Fruit fly (Drosophila melanogaster) whole organism, embryonic: Measurements from ENCODE around the gene CG18233.

Source experiments
- Ada2b ChIP-seq: fragments of 200-800 bp; sonication (Bioruptor generic); IDR thresholded peaks from 2 replicates; pipeline ENCODE4 v1.3.6; 2022; ENCODE audit warnings: missing biosample characterization, missing genetic modification characterization
- B-H1 ChIP-seq: fragments of 200-800 bp; sonication (Bioruptor generic); IDR thresholded peaks from 3 replicates; pipeline ENCODE4 v1.3.6; 2022; ENCODE audit warnings: missing biosample characterization, missing genetic modification characterization
- B-H2 ChIP-seq: fragments of 200-800 bp; sonication (Bioruptor generic); optimal IDR thresholded peaks from 2 replicates; lab custom pipeline; 2018; ENCODE audit warnings: missing biosample characterization, mild to moderate bottlenecking, missing genetic modification characterization
- BEAF-32 ChIP-seq: fragments of 200-800 bp; sonication (Bioruptor generic); optimal IDR thresholded peaks from 3 replicates; lab custom pipeline; 2017; ENCODE audit warnings: missing biosample characterization, missing genetic modification characterization, mild to moderate bottlenecking, moderate library complexity, missing genetic modification reagents
- CG10543 ChIP-seq: fragments of 200-800 bp; sonication (Bioruptor generic); optimal IDR thresholded peaks from 3 replicates; lab custom pipeline; 2017; ENCODE audit warnings: missing biosample characterization, mild to moderate bottlenecking, missing genetic modification characterization, moderate library complexity
- CG11247 ChIP-seq: fragments of 200-800 bp; sonication (Bioruptor generic); IDR thresholded peaks from 2 replicates; pipeline ENCODE4 v1.3.6; 2022; ENCODE audit warnings: missing biosample characterization, missing genetic modification characterization
- CG11504 ChIP-seq: fragments of 200-800 bp; sonication (Bioruptor generic); optimal IDR thresholded peaks from 3 replicates; lab custom pipeline; 2019; ENCODE audit warnings: missing biosample characterization, mild to moderate bottlenecking, missing genetic modification characterization, moderate library complexity
- CG11723 ChIP-seq: fragments of 200-800 bp; sonication (Bioruptor generic); optimal IDR thresholded peaks from 2 replicates; lab custom pipeline; 2017; ENCODE audit warnings: missing biosample characterization, mild to moderate bottlenecking, missing genetic modification characterization
- CG12155 ChIP-seq: fragments of 200-800 bp; sonication (Bioruptor generic); optimal IDR thresholded peaks from 3 replicates; lab custom pipeline; 2016; ENCODE audit warnings: missing biosample characterization, missing genetic modification characterization
- CG12942 ChIP-seq: fragments of 200-800 bp; sonication (Bioruptor generic); optimal IDR thresholded peaks from 3 replicates; lab custom pipeline; 2016; ENCODE audit warnings: missing biosample characterization, missing genetic modification characterization
- CG13775 ChIP-seq: fragments of 200-800 bp; sonication (Bioruptor generic); optimal IDR thresholded peaks from 3 replicates; lab custom pipeline; 2017; ENCODE audit warnings: missing biosample characterization, mild to moderate bottlenecking, missing genetic modification characterization
- CG14441 ChIP-seq: fragments of 200-800 bp; sonication (Bioruptor generic); IDR thresholded peaks from 2 replicates; pipeline ENCODE4 v1.3.6; 2022; ENCODE audit warnings: missing biosample characterization, missing genetic modification characterization
- CG15514 ChIP-seq: fragments of 200-800 bp; sonication (Bioruptor generic); optimal IDR thresholded peaks from 3 replicates; lab custom pipeline; 2017; ENCODE audit warnings: missing biosample characterization, missing genetic modification characterization, mild to moderate bottlenecking, moderate library complexity, missing genetic modification reagents
- CG17829 ChIP-seq: fragments of 200-800 bp; optimal IDR thresholded peaks from 2 replicates; lab custom pipeline; 2019; ENCODE audit warnings: missing biosample characterization, mild to moderate bottlenecking, missing genetic modification characterization, moderate library complexity
- CG18011 ChIP-seq: fragments of 200-800 bp; sonication (Bioruptor generic); optimal IDR thresholded peaks from 2 replicates; lab custom pipeline; 2017; ENCODE audit warnings: missing biosample characterization, missing genetic modification characterization, mild to moderate bottlenecking, moderate library complexity, missing genotype
- CG18599 ChIP-seq: fragments of 200-800 bp; sonication (Bioruptor generic); optimal IDR thresholded peaks from 3 replicates; lab custom pipeline; 2017; ENCODE audit warnings: missing biosample characterization, missing genetic modification characterization, mild to moderate bottlenecking, moderate library complexity, missing genetic modification reagents
- CG2116 ChIP-seq: fragments of 200-800 bp; sonication (Bioruptor generic); optimal IDR thresholded peaks from 3 replicates; lab custom pipeline; 2018; ENCODE audit warnings: missing biosample characterization, mild to moderate bottlenecking, missing genetic modification characterization
- CG2889 ChIP-seq: fragments of 200-800 bp; sonication (Bioruptor generic); IDR thresholded peaks from 3 replicates; pipeline ENCODE4 v1.3.6; 2022; ENCODE audit warnings: missing biosample characterization, missing genetic modification characterization
- CG3995 ChIP-seq: fragments of 200-800 bp; sonication (Bioruptor generic); optimal IDR thresholded peaks from 3 replicates; lab custom pipeline; 2016; ENCODE audit warnings: missing biosample characterization, missing genetic modification characterization
- CG4854 ChIP-seq: fragments of 200-800 bp; sonication (Bioruptor generic); optimal IDR thresholded peaks from 2 replicates; lab custom pipeline; 2016; ENCODE audit warnings: missing biosample characterization, missing genetic modification characterization, inconsistent platforms
- CG6765 ChIP-seq: fragments of 200-800 bp; sonication (Bioruptor generic); optimal IDR thresholded peaks from 3 replicates; lab custom pipeline; 2017; ENCODE audit warnings: missing biosample characterization, mild to moderate bottlenecking, missing genetic modification characterization
- CG7271 ChIP-seq: fragments of 200-800 bp; sonication (Bioruptor generic); optimal IDR thresholded peaks from 2 replicates; lab custom pipeline; 2018; ENCODE audit warnings: missing biosample characterization, mild to moderate bottlenecking, missing genetic modification characterization, moderate library complexity
- CG7745 ChIP-seq: fragments of 200-800 bp; sonication (Bioruptor generic); optimal IDR thresholded peaks from 2 replicates; lab custom pipeline; 2018; ENCODE audit warnings: missing biosample characterization, mild to moderate bottlenecking, missing genetic modification characterization, moderate library complexity
- Dfd ChIP-seq, 2 experiments: fragments of >200 bp; optimal IDR thresholded peaks; 2 replicates each; lab custom pipeline; 2017; ENCODE audit warnings: missing biosample characterization in 2 of 2, missing genetic modification characterization in 2 of 2
- ERR ChIP-seq: fragments of 200-800 bp; sonication (Bioruptor generic); optimal IDR thresholded peaks from 2 replicates; lab custom pipeline; 2016; ENCODE audit warnings: missing biosample characterization, missing genetic modification characterization
- GATAe ChIP-seq: fragments of 200-800 bp; sonication (Bioruptor generic); conservative IDR thresholded peaks from 2 replicates; pipeline ENCODE4 v1.3.6; 2022; ENCODE audit warnings: missing biosample characterization, missing genetic modification characterization
- HmgZ ChIP-seq: fragments of 200-800 bp; sonication (Bioruptor generic); optimal IDR thresholded peaks from 2 replicates; lab custom pipeline; 2018; ENCODE audit warnings: missing biosample characterization, mild to moderate bottlenecking, missing genetic modification characterization
- Hmr ChIP-seq: fragments of 200-800 bp; sonication (Bioruptor generic); optimal IDR thresholded peaks from 3 replicates; lab custom pipeline; 2017; ENCODE audit warnings: mild to moderate bottlenecking, missing biosample characterization, missing genetic modification reagents, missing genetic modification characterization
- Hr78 ChIP-seq, 2 experiments: fragments of 200-800 bp in 1 of 2; fragments of >200 bp in 1 of 2; sonication (Bioruptor generic) in 1 of 2; optimal IDR thresholded peaks; 2 replicates each; lab custom pipeline; 2017 to 2019; ENCODE audit warnings: missing biosample characterization in 2 of 2, missing genetic modification characterization in 2 of 2, mild to moderate bottlenecking in 1 of 2, moderate library complexity in 1 of 2
- Jarid2 ChIP-seq: fragments of 200-800 bp; sonication (Bioruptor generic); optimal IDR thresholded peaks from 3 replicates; lab custom pipeline; 2017; ENCODE audit warnings: mild to moderate bottlenecking, missing biosample characterization, missing genetic modification reagents, missing genetic modification characterization
- Med ChIP-seq: fragments of 200-800 bp; sonication (Bioruptor generic); peaks from one replicate; lab custom pipeline; 2016; ENCODE audit warnings: missing biosample characterization, missing genetic modification characterization, mild to moderate bottlenecking, inconsistent platforms, moderate library complexity
- Opbp ChIP-seq: fragments of 200-800 bp; sonication (Bioruptor generic); IDR thresholded peaks from 3 replicates; pipeline ENCODE4 v1.3.6; 2022; ENCODE audit warnings: missing biosample characterization, missing genetic modification characterization; ENCODE audit not compliant: partially characterized antibody
- Optix ChIP-seq: fragments of 200-800 bp; sonication (Bioruptor generic); IDR thresholded peaks from 3 replicates; pipeline ENCODE4 v1.3.6; 2022; ENCODE audit warnings: missing biosample characterization, missing genetic modification characterization
- PHDP ChIP-seq: fragments of 200-800 bp; sonication (Bioruptor generic); optimal IDR thresholded peaks from 3 replicates; lab custom pipeline; 2018; ENCODE audit warnings: missing biosample characterization, mild to moderate bottlenecking, missing genetic modification characterization, moderate library complexity
- Pdp1 ChIP-seq, 2 experiments: fragments of 200-800 bp; sonication (Bioruptor generic); optimal IDR thresholded peaks; 3 replicates each; lab custom pipeline; 2016; ENCODE audit warnings: missing biosample characterization in 2 of 2, missing genetic modification characterization in 2 of 2, mild to moderate bottlenecking in 1 of 2, moderate library complexity in 1 of 2
- Six4 ChIP-seq: fragments of 200-800 bp; sonication (Bioruptor generic); optimal IDR thresholded peaks from 2 replicates; lab custom pipeline; 2016; ENCODE audit warnings: missing biosample characterization, missing genetic modification characterization
- aop ChIP-seq: fragments of 200-800 bp; sonication (Bioruptor generic); IDR thresholded peaks from 2 replicates; pipeline ENCODE4 v1.3.6; 2022; ENCODE audit warnings: missing biosample characterization, missing genetic modification characterization
- bowl ChIP-seq: fragments of 200-800 bp; sonication (Bioruptor generic); IDR thresholded peaks from 2 replicates; pipeline ENCODE4 v1.3.6; 2022; ENCODE audit warnings: missing biosample characterization, missing genetic modification characterization
- btn ChIP-seq: fragments of 200-800 bp; sonication (Bioruptor generic); optimal IDR thresholded peaks from 2 replicates; lab custom pipeline; 2016; ENCODE audit warnings: missing biosample characterization, missing genetic modification characterization
- caup ChIP-seq: fragments of 200-800 bp; sonication (Bioruptor generic); optimal IDR thresholded peaks from 3 replicates; lab custom pipeline; 2017; ENCODE audit warnings: missing biosample characterization, mild to moderate bottlenecking, missing genetic modification characterization, moderate library complexity; ENCODE audit not compliant: severe bottlenecking
- chinmo ChIP-seq: fragments of 200-800 bp; sonication (Bioruptor generic); IDR thresholded peaks from 4 replicates; pipeline ENCODE4 v1.3.6; 2022; ENCODE audit warnings: missing biosample characterization, missing genetic modification characterization; ENCODE audit not compliant: partially characterized antibody
- cwo ChIP-seq: fragments of 200-800 bp; sonication (Bioruptor generic); optimal IDR thresholded peaks from 3 replicates; lab custom pipeline; 2017; ENCODE audit warnings: missing biosample characterization, missing genetic modification characterization, mild to moderate bottlenecking, moderate library complexity, missing genetic modification reagents
- grn ChIP-seq: fragments of 200-800 bp; sonication (Bioruptor generic); optimal IDR thresholded peaks from 3 replicates; lab custom pipeline; 2017; ENCODE audit warnings: missing biosample characterization, missing genetic modification characterization
- gro ChIP-seq: fragments of 200-800 bp; sonication (Bioruptor generic); optimal IDR thresholded peaks from 2 replicates; lab custom pipeline; 2016; ENCODE audit warnings: missing biosample characterization, missing genetic modification characterization
- lab ChIP-seq: fragments of 200-800 bp; sonication (Bioruptor generic); optimal IDR thresholded peaks from 3 replicates; lab custom pipeline; 2017; ENCODE audit warnings: missing biosample characterization, missing genetic modification characterization, mild to moderate bottlenecking, moderate library complexity, missing genetic modification reagents
- mirr ChIP-seq: fragments of 200-800 bp; sonication (Bioruptor generic); optimal IDR thresholded peaks from 3 replicates; lab custom pipeline; 2018; ENCODE audit warnings: missing biosample characterization, mild to moderate bottlenecking, missing genetic modification characterization
- odd ChIP-seq: fragments of 200-800 bp; sonication (Bioruptor generic); optimal IDR thresholded peaks from 2 replicates; lab custom pipeline; 2017; ENCODE audit warnings: missing biosample characterization, mild to moderate bottlenecking, missing genetic modification characterization
- pita ChIP-seq: fragments of 200-800 bp; sonication (Bioruptor generic); optimal IDR thresholded peaks from 2 replicates; lab custom pipeline; 2017; ENCODE audit warnings: missing biosample characterization, mild to moderate bottlenecking, missing genetic modification characterization
- sd ChIP-seq: fragments of 200-800 bp; sonication (Bioruptor generic); optimal IDR thresholded peaks from 3 replicates; lab custom pipeline; 2018; ENCODE audit warnings: missing biosample characterization, mild to moderate bottlenecking, missing genetic modification characterization, moderate library complexity
- twi ChIP-seq: fragments of 200-800 bp; optimal IDR thresholded peaks from 2 replicates; lab custom pipeline; 2019; ENCODE audit warnings: missing biosample characterization, mild to moderate bottlenecking, missing genetic modification characterization, moderate library complexity

Gene CG18233

dm6 chr3L:18633084-18633483 is 27.8 kb downstream of the CG18233 start:
- peak; percentile 73 for TF ChIP-seq mirr (GFP tag; lab: Kevin White, UChicago)
- peak; percentile 16 for TF ChIP-seq Med
- TF ChIP-seq GATAe (GFP tag; lab: Robert Waterston, UW), result 0 out of 2 replicates have a peak, but pooled peaks have one; percentile 11
- TF ChIP-seq caup, result peak; percentile 67
- TF ChIP-seq CG15514, result peak; percentile 3
- no peak for TF ChIP-seq gro
- TF ChIP-seq CG18599 (GFP tag; lab: Kevin White, UChicago), result no peak
- TF ChIP-seq B-H1 (GFP tag; lab: Robert Waterston, UW), result no peak
- TF ChIP-seq B-H2 (GFP tag; lab: Kevin White, UChicago), result no peak
- no peak for TF ChIP-seq odd (GFP tag; lab: Kevin White, UChicago)
- 0 out of 4 replicates have a peak, but pooled peaks have one; percentile 28 for TF ChIP-seq chinmo (GFP tag; lab: Robert Waterston, UW)
- peak; percentile 27 for TF ChIP-seq sd (tag; lab: Kevin White, UChicago)
- TF ChIP-seq CG11247 (GFP tag; lab: Robert Waterston, UW), result no peak
- no peak for TF ChIP-seq twi (tag; lab: Kevin White, UChicago)
- TF ChIP-seq Hr78 (GFP tag; optimal IDR thresholded peaks at IDR 0.05; lab: Kevin White, UChicago), result peak in 1 of 2 experiments; percentile 33
- peak; percentile 2 for TF ChIP-seq CG18011 (GFP tag; lab: Kevin White, UChicago)
- no peak for TF ChIP-seq PHDP
- TF ChIP-seq CG7271 (tag; lab: Kevin White, UChicago), result no peak
- TF ChIP-seq btn (GFP tag; lab: Kevin White, UChicago), result no peak
- TF ChIP-seq CG2889 (GFP tag; lab: Robert Waterston, UW), result no peak
- no peak for TF ChIP-seq BEAF-32 (GFP tag; lab: Kevin White, UChicago)
- peak; percentile 36; the same call in 1 of the 2 replicates for TF ChIP-seq CG14441 (GFP tag; lab: Robert Waterston, UW)
- TF ChIP-seq pita (GFP tag; lab: Kevin White, UChicago), result no peak
- no peak for TF ChIP-seq CG3995
- no peak for TF ChIP-seq Jarid2
- no peak for TF ChIP-seq CG6765
- no peak for TF ChIP-seq Dfd (GFP tag; optimal IDR thresholded peaks at IDR 0.05; lab: Kevin White, UChicago)
- TF ChIP-seq Six4 (GFP tag; lab: Kevin White, UChicago), result no peak
- TF ChIP-seq CG10543 (GFP tag; lab: Kevin White, UChicago), result peak; percentile 60
- no peak for TF ChIP-seq Ada2b (GFP tag; lab: Robert Waterston, UW)
- no peak for TF ChIP-seq CG12155 (GFP tag; lab: Kevin White, UChicago)
- no peak for TF ChIP-seq CG12942 (GFP tag; lab: Kevin White, UChicago)
- no peak for TF ChIP-seq Optix (GFP tag; lab: Robert Waterston, UW)
- peak; percentile 81 for TF ChIP-seq cwo (GFP tag; lab: Kevin White, UChicago)
- TF ChIP-seq CG11504 (tag; lab: Kevin White, UChicago), result no peak
- no peak for TF ChIP-seq ERR (GFP tag; lab: Kevin White, UChicago)
- no peak for TF ChIP-seq bowl (GFP tag; lab: Robert Waterston, UW)
- peak; percentile 0 for TF ChIP-seq Hmr (GFP tag; lab: Kevin White, UChicago)
- TF ChIP-seq Opbp (GFP tag; lab: Robert Waterston, UW), result no peak
- no peak for TF ChIP-seq CG2116 (GFP tag; lab: Kevin White, UChicago)
- TF ChIP-seq HmgZ, result peak; percentile 11
- TF ChIP-seq CG17829 (tag; lab: Kevin White, UChicago), result no peak
- no peak for TF ChIP-seq CG11723
- TF ChIP-seq Pdp1 (GFP tag; optimal IDR thresholded peaks at IDR 0.05; lab: Kevin White, UChicago), result peak in 1 of 2 experiments; percentile 38
- no peak for TF ChIP-seq CG13775 (GFP tag; lab: Kevin White, UChicago)
- TF ChIP-seq CG4854 (GFP tag; lab: Kevin White, UChicago), result no peak
- no peak for TF ChIP-seq CG7745 (tag; lab: Kevin White, UChicago)
- TF ChIP-seq aop (GFP tag; lab: Robert Waterston, UW), result no peak
- TF ChIP-seq lab (GFP tag; lab: Kevin White, UChicago), result peak; percentile 64
- peak; percentile 72 for TF ChIP-seq grn (GFP tag; lab: Kevin White, UChicago)
